Worm (Caenorhabditis elegans): ENCODE results near the gene F20D6.15.

DNA sequence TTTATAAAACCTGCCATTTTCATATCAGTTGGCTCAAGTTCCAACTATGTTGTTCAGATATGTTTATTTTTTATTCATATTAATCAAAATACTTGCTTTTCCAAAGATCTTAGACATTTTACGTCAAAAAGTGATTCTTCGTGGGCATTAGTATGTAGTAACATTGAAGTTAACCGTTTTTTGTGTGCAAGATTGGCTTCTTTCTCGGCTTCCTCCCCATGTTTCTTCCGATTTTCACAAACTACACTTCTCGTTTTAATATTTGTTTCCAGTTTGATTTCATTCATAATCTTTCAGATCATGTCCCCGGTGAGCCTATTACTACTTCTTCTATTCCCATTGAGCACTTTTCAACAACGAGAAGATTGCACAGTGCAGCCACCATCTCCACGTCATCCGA, 30.8 kb downstream of the F20D6.15 start, which contains the start of gene sul-2:
- TF ChIP-seq klf-2 (GFP tag; conservative IDR thresholded peaks at IDR 0.05): no peak
- TF ChIP-seq flt-1 (GFP tag; IDR thresholded peaks at IDR 0.05): no peak
- no peak for TF ChIP-seq cog-1 (tag; optimal IDR thresholded peaks at IDR 0.05)
- no peak for TF ChIP-seq ref-1 (GFP tag; conservative IDR thresholded peaks at IDR 0.05)
- TF ChIP-seq ztf-23 (GFP tag; IDR thresholded peaks at IDR 0.05): no peak
- TF ChIP-seq T22C8.4 (GFP tag; IDR thresholded peaks at IDR 0.05): no peak
- TF ChIP-seq tab-1 (GFP tag; IDR thresholded peaks at IDR 0.05): no peak
- TF ChIP-seq ztf-29 (GFP tag; IDR thresholded peaks at IDR 0.05): no peak
